Fruit fly (Drosophila melanogaster): Measurements from ENCODE around the gene Nepl6.
A peak's percentile ranks its signal among the peaks of the same experiment; 100 is the strongest.

Nepl6 gene

dm6 chr2L:6351809-6352182, 33.5 kb downstream of the Nepl6 start (continued):
- TF ChIP-seq CG17186 (GFP tag; optimal IDR thresholded peaks at IDR 0.05), result peak; percentile 5
- TF ChIP-seq CG13287 (GFP tag; IDR thresholded peaks at IDR 0.05; ENCODE audit: partially characterized antibody), result no peak
- peak; percentile 86 for TF ChIP-seq CG4404 (GFP tag; IDR thresholded peaks at IDR 0.05)
- TF ChIP-seq CG11560 (tag; IDR thresholded peaks at IDR 0.05), result peak; percentile 82
- peak; percentile 49 for TF ChIP-seq HmgD (GFP tag; optimal IDR thresholded peaks at IDR 0.05)
- TF ChIP-seq lov (optimal IDR thresholded peaks at IDR 0.05), result no peak
- no peak for TF ChIP-seq lov (GFP tag; IDR thresholded peaks at IDR 0.05)
- peak; percentile 65 for TF ChIP-seq Lim3 (GFP tag; IDR thresholded peaks at IDR 0.05)
- peak; percentile 82 for TF ChIP-seq CG6689 (GFP tag; IDR thresholded peaks at IDR 0.05)
- TF ChIP-seq ash1 (GFP tag; optimal IDR thresholded peaks at IDR 0.05), result no peak
- TF ChIP-seq Antp (GFP tag; optimal IDR thresholded peaks at IDR 0.05), result peak; percentile 72
- peak; percentile 87 for TF ChIP-seq CG8924 (tag; optimal IDR thresholded peaks at IDR 0.05)
- peak; percentile 48 for TF ChIP-seq en (GFP tag; optimal IDR thresholded peaks at IDR 0.05)
- peak; percentile 49 for TF ChIP-seq ewg (GFP tag; optimal IDR thresholded peaks at IDR 0.05)
- TF ChIP-seq Opbp (GFP tag; IDR thresholded peaks at IDR 0.05; ENCODE audit: partially characterized antibody), result no peak; the same call in 2 of the 3 replicates
- TF ChIP-seq unpg (GFP tag; optimal IDR thresholded peaks at IDR 0.05), result peak; percentile 83
- peak; percentile 37 for TF ChIP-seq Nf-YB (GFP tag; optimal IDR thresholded peaks at IDR 0.05)
- peak; percentile 29 for TF ChIP-seq Ets97D (GFP tag; optimal IDR thresholded peaks at IDR 0.05)
- peak; percentile 63 for TF ChIP-seq Gsc (GFP tag; IDR thresholded peaks at IDR 0.05)
- TF ChIP-seq CG9876 (GFP tag; optimal IDR thresholded peaks at IDR 0.05), result peak; percentile 47
- peak; percentile 42 for TF ChIP-seq CG1603 (tag; optimal IDR thresholded peaks at IDR 0.05)
- TF ChIP-seq CG6175 (GFP tag; IDR thresholded peaks at IDR 0.05), result peak; percentile 57; the same call in 2 of the 3 replicates
- no peak for TF ChIP-seq pita (GFP tag; optimal IDR thresholded peaks at IDR 0.05)
- peak; percentile 72 for TF ChIP-seq H2.0 (GFP tag; IDR thresholded peaks at IDR 0.05)
- peak; percentile 73 for TF ChIP-seq CG12104 (GFP tag; optimal IDR thresholded peaks at IDR 0.05)
- TF ChIP-seq oc (tag; optimal IDR thresholded peaks at IDR 0.05), result peak; percentile 30
- TF ChIP-seq CG16863 (GFP tag; optimal IDR thresholded peaks at IDR 0.05), result peak; percentile 71
- TF ChIP-seq CG2712 (tag; optimal IDR thresholded peaks at IDR 0.05), result peak; percentile 78
- TF ChIP-seq ATbp (GFP tag; optimal IDR thresholded peaks at IDR 0.05), result peak; percentile 56
- TF ChIP-seq Fer3 (tag; optimal IDR thresholded peaks at IDR 0.05), result peak; percentile 90
- peak; percentile 80 for TF ChIP-seq CG12391 (tag; optimal IDR thresholded peaks at IDR 0.05)
- peak; percentile 81 for TF ChIP-seq HLH3B (GFP tag; IDR thresholded peaks at IDR 0.05)
- TF ChIP-seq CG7928 (GFP tag; optimal IDR thresholded peaks at IDR 0.05), result peak; percentile 52
- peak; percentile 59 for TF ChIP-seq run (tag; optimal IDR thresholded peaks at IDR 0.05)
- peak; percentile 83 for TF ChIP-seq PHDP (tag; optimal IDR thresholded peaks at IDR 0.05)
- no peak for TF ChIP-seq tll (GFP tag; optimal IDR thresholded peaks at IDR 0.05)
- TF ChIP-seq onecut (GFP tag; IDR thresholded peaks at IDR 0.05), result peak; percentile 42
- peak; percentile 69 for TF ChIP-seq CG6813 (GFP tag; optimal IDR thresholded peaks at IDR 0.05)
- TF ChIP-seq gcm2 (GFP tag; optimal IDR thresholded peaks at IDR 0.05), result no peak
- TF ChIP-seq Dad (GFP tag; optimal IDR thresholded peaks at IDR 0.05), result peak; percentile 59
- peak; percentile 80 for TF ChIP-seq klu (GFP tag; IDR thresholded peaks at IDR 0.05)
- TF ChIP-seq dmrt11E (tag; optimal IDR thresholded peaks at IDR 0.05), result no peak
- TF ChIP-seq CG14014 (GFP tag; IDR thresholded peaks at IDR 0.05), result peak; percentile 92
- peak; percentile 79 for TF ChIP-seq D19B (GFP tag; optimal IDR thresholded peaks at IDR 0.05)
- TF ChIP-seq crc (GFP tag; optimal IDR thresholded peaks at IDR 0.05), result peak; percentile 78
- TF ChIP-seq luna (GFP tag; optimal IDR thresholded peaks at IDR 0.05), result peak; percentile 73
- TF ChIP-seq CG43689 (GFP tag; IDR thresholded peaks at IDR 0.05), result peak; percentile 69
- peak; percentile 90 for TF ChIP-seq grau (tag; optimal IDR thresholded peaks at IDR 0.05)
- TF ChIP-seq CG7839 (tag; optimal IDR thresholded peaks at IDR 0.05), result peak; percentile 95
- peak; percentile 65 for TF ChIP-seq Adf1 (GFP tag; IDR thresholded peaks at IDR 0.05)
- TF ChIP-seq Six4 (GFP tag; optimal IDR thresholded peaks at IDR 0.05), result peak; percentile 53

All from whole organism, embryonic.